Worm (Caenorhabditis elegans): ENCODE data around the gene nrf-5.

Gene nrf-5

DNA sequence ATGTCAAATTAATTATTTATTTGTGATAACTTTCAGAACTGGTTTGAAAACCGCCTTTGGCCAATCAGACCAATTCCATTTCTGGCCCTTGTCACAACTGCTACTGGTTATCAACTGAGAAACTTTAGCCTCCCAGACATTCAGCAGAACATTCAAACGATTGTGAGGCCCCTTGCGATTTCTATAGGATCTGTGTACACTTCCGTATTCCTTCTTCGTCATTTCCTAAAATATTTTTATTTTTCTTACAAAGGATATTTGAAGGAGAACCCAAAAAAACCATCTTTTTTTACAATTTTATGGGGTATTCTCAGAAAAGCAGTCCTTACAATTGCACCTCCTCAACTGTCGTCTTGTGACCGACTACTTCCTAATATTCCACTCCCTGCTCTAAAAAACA lies 45.3 kb downstream of the nrf-5 start:
- TF ChIP-seq aly-1 (tag; optimal IDR thresholded peaks at IDR 0.05) (no peak), hnd-1 (tag; optimal IDR thresholded peaks at IDR 0.05) (no peak), tbx-37 (GFP tag; conservative IDR thresholded peaks at IDR 0.05) (no peak), ets-7 (tag; optimal IDR thresholded peaks at IDR 0.05) (no peak), ceh-36 (tag; optimal IDR thresholded peaks at IDR 0.05) (no peak), hmbx-1 (tag; optimal IDR thresholded peaks at IDR 0.05) (no peak), sea-1 (GFP tag; conservative IDR thresholded peaks at IDR 0.05) (no peak), tbx-11 (GFP tag; IDR thresholded peaks at IDR 0.05) (no peak), flt-1 (GFP tag; IDR thresholded peaks at IDR 0.05) (no peak), scrt-1 (GFP tag; IDR thresholded peaks at IDR 0.05) (no peak), ama-1 (optimal IDR thresholded peaks at IDR 0.05) (no peak)

DNA sequence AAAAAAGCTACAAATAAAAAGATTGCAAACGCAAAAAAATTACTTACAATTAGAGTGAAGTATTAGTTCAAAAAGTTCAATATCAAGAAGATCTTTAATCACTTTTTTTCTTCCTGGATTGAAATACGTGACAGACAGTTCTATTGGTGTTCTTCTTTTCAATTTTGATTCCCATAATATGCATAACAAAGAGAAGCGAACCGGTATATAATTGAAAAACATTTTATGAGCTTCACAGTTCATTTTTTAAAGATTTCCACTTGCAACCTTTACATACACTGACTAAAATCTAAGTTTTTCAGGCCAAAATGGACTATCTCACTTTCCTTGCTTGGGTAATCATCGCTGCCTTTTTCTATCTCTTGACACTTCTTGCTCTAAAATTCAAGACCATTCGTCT lies 48.5 kb downstream of the nrf-5 start, which contains the start of gene T22G5.1:
Gene T22G5.1, plus strand, starts transcription at position 301 of the 400 bp plus-strand sequence.
- TF ChIP-seq hnd-1 (tag; optimal IDR thresholded peaks at IDR 0.05) = no peak
- no peak for TF ChIP-seq hmg-4 (GFP tag; optimal IDR thresholded peaks at IDR 0.05)
- TF ChIP-seq aly-1 (tag; optimal IDR thresholded peaks at IDR 0.05) = no peak
- no peak for TF ChIP-seq ama-1 (optimal IDR thresholded peaks at IDR 0.05)

DNA sequence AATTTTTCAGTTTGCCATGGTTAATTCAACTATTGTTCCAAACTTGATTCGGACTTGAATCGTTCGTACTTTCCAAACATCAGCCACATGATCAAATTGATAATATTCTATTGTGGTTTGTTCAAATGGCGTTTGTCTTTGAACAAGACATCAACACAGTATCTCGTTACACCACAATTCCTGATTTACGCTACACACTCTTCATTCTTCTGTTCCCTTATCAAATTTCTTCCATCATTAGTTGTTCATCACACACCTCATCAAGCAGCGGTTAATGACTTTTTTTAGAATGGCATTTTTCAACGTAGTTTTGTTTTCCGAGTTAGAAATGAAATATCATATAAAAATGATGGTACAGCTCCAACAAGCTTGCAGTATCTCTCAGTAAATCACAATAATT lies 50.2 kb downstream of the nrf-5 start:
- TF ChIP-seq ama-1 (optimal IDR thresholded peaks at IDR 0.05) (no peak), ets-7 (tag; optimal IDR thresholded peaks at IDR 0.05) (no peak), scrt-1 (GFP tag; IDR thresholded peaks at IDR 0.05) (no peak), pes-1 (GFP tag; IDR thresholded peaks at IDR 0.05) (no peak), B0310.2 (tag; optimal IDR thresholded peaks at IDR 0.05) (no peak), F13C5.2 (tag; optimal IDR thresholded peaks at IDR 0.05) (no peak), ceh-36 (tag; optimal IDR thresholded peaks at IDR 0.05) (no peak), hmg-4 (GFP tag; optimal IDR thresholded peaks at IDR 0.05) (no peak), tbx-37 (GFP tag; conservative IDR thresholded peaks at IDR 0.05) (no peak), tra-4 (tag; optimal IDR thresholded peaks at IDR 0.05) (no peak), flt-1 (GFP tag; IDR thresholded peaks at IDR 0.05) (no peak), ceh-13 (GFP tag; optimal IDR thresholded peaks at IDR 0.05) (no peak), hmbx-1 (tag; optimal IDR thresholded peaks at IDR 0.05) (no peak), sea-1 (GFP tag; conservative IDR thresholded peaks at IDR 0.05) (no peak), tbx-11 (GFP tag; IDR thresholded peaks at IDR 0.05) (no peak), aly-1 (tag; optimal IDR thresholded peaks at IDR 0.05) (no peak), hnd-1 (tag; optimal IDR thresholded peaks at IDR 0.05) (no peak)

DNA sequence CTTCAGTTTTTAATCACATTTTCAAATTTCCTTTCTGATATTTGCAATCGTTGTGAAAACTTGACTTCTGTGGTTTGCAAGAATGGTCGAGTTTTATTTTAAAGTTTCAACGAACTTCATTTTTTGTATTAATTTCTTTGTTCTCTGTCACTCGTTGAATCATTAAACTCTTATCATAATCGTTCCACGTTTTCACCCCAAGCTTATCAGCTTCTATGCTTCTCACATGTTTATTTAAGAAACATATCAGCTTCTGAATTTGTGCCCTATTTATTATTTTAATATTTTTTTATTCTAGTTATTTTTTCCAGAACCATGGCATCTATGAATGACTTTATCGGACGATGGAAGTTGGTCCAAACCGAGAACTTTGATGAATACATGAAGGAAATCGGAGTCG lies 51.2 kb downstream of the nrf-5 start, which contains the start of gene lbp-7:
Gene lbp-7, plus strand, starts transcription at position 312 of the 400 bp plus-strand sequence.
- TF ChIP-seq pes-1 (GFP tag; IDR thresholded peaks at IDR 0.05) (no peak), F13C5.2 (tag; optimal IDR thresholded peaks at IDR 0.05) (no peak), flt-1 (GFP tag; IDR thresholded peaks at IDR 0.05) (no peak), tra-4 (tag; optimal IDR thresholded peaks at IDR 0.05) (no peak), tbx-37 (GFP tag; conservative IDR thresholded peaks at IDR 0.05) (no peak), scrt-1 (GFP tag; IDR thresholded peaks at IDR 0.05) (no peak), B0310.2 (tag; optimal IDR thresholded peaks at IDR 0.05) (no peak), aly-1 (tag; optimal IDR thresholded peaks at IDR 0.05) (no peak), hnd-1 (tag; optimal IDR thresholded peaks at IDR 0.05) (no peak), ets-7 (tag; optimal IDR thresholded peaks at IDR 0.05) (no peak)

DNA sequence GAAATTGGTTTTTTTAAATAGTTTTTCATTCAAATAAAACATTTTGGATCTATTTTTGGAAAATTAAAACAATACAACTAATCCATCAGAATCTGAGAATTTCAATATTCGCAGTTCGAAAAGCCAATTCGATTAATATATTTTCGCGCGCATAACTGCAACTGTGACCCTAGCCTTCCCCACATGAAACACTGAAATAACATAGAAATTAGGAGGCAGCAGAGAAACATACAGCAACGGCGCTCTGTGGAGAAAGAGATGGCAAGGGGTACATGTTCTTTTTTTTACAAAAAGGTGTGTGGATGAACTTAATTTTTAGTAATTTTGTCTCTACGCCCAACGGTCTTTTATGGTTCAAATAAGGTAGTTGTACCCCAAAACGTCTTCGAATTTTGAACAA lies 52.1 kb downstream of the nrf-5 start:
- TF ChIP-seq scrt-1 (GFP tag; IDR thresholded peaks at IDR 0.05) (no peak), ceh-13 (GFP tag; optimal IDR thresholded peaks at IDR 0.05) (no peak), aly-1 (tag; optimal IDR thresholded peaks at IDR 0.05) (no peak), hmg-4 (GFP tag; optimal IDR thresholded peaks at IDR 0.05) (no peak)
